Worm (Caenorhabditis elegans) whole organism, L4/young adult: Measurements from ENCODE around the gene T22D1.3.

Experiments used
- W03F9.2 ChIP-seq: fragments of 150-350 bp; optimal IDR thresholded peaks from 2 replicates; lab custom pipeline; 2014; ENCODE audit warnings: missing biosample characterization, missing genetic modification characterization
- dao-5 ChIP-seq: sonication (generic microtip); optimal IDR thresholded peaks from 2 replicates; lab custom pipeline; 2016; ENCODE audit warnings: missing genotype, missing genetic modification characterization, moderate library complexity, missing compliant biosample characterization

ce11 chrIV:6912851-6913588 is at the start of gene T22D1.3:
- no peak for TF ChIP-seq W03F9.2 (tag; lab: Kevin White, UChicago)
- no peak for TF ChIP-seq dao-5 (tag; lab: Kevin White, UChicago)
